Fruit fly (Drosophila melanogaster) Kc167 (cell line): ENCODE measurements around the gene ninaC.

Experiments
- Sin3A ChIP-seq: fragments of >200 bp; optimal IDR thresholded peaks from 2 replicates; lab custom pipeline; 2018; ENCODE audit warnings: missing external identifiers
- h ChIP-seq: fragments of >200 bp; optimal IDR thresholded peaks from 3 replicates; lab custom pipeline; 2018; ENCODE audit warnings: missing external identifiers
- insv ChIP-seq: fragments of >200 bp; optimal IDR thresholded peaks from 3 replicates; lab custom pipeline; 2018; ENCODE audit warnings: missing external identifiers
- psq ChIP-seq: fragments of >200 bp; optimal IDR thresholded peaks from 2 replicates; lab custom pipeline; 2017; ENCODE audit warnings: missing external identifiers
- ttk ChIP-seq: sonication (Bioruptor generic); optimal IDR thresholded peaks from 2 replicates; lab custom pipeline; 2017; ENCODE audit warnings: missing external identifiers

DNA sequence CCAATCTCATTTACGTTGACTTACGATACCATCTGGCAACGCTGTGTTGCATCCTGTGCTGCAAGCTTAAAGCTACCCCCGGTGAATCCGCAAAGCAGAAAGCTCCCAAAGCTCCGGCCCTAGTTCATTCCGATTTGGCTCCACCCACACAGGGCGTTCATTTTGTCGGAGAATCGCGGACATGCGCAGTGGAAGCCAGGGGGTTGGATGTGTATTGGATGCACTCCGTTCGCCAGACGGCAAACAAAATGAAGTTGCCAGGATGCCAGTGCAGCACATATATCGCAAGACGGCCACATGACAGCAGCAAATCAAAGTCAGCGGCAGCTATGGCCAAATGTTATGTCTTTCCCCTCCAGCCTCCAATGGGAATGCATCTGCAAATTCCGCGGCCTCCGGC, 18.7 kb upstream of the ninaC start:
- TF ChIP-seq ttk (lab: Kevin White, UChicago), result no peak
- TF ChIP-seq psq (lab: Kevin White, UChicago), result no peak
- no peak for TF ChIP-seq insv (lab: Kevin White, UChicago)
- no peak for TF ChIP-seq Sin3A (lab: Kevin White, UChicago)
- TF ChIP-seq h (lab: Kevin White, UChicago), result no peak
